Worm (Caenorhabditis elegans): ENCODE measurements around the gene nhr-149.

ce11 chrV:7395359-7395758, 45.9 kb upstream of the nhr-149 start, which contains the start of gene srx-9:
- TF ChIP-seq pros-1 (tag; optimal IDR thresholded peaks at IDR 0.05) (no peak), fax-1 (tag; optimal IDR thresholded peaks at IDR 0.05) (no peak), ama-1 (optimal IDR thresholded peaks at IDR 0.05) (no peak), pha-4 (tag; optimal IDR thresholded peaks at IDR 0.05) (no peak), unc-3 (GFP tag; conservative IDR thresholded peaks at IDR 0.05) (no peak), unc-3 (tag; optimal IDR thresholded peaks at IDR 0.05) (no peak), sox-4 (tag; optimal IDR thresholded peaks at IDR 0.05) (no peak), K09A11.1 (tag; optimal IDR thresholded peaks at IDR 0.05; ENCODE audit: insufficient read depth) (no peak)
